Worm (Caenorhabditis elegans) whole organism, L4 larva: ENCODE measurements around the gene T04C9.3.
A peak's percentile ranks its signal among the peaks of the same experiment; 100 is the strongest.

Experiments
- F26F4.8 ChIP-seq: fragments of 200-800 bp; sonication (Bioruptor generic); conservative IDR thresholded peaks from 2 replicates; pipeline ENCODE4 v1.3.6; 2022; ENCODE audit warnings: missing genetic modification characterization, missing compliant biosample characterization
- F44E2.7 ChIP-seq: fragments of 200-800 bp; sonication (Bioruptor generic); IDR thresholded peaks from 2 replicates; pipeline ENCODE4 v2.1.2; 2022; ENCODE audit warnings: missing genetic modification characterization, missing compliant biosample characterization
- F49E8.2 ChIP-seq: sonication (generic microtip); optimal IDR thresholded peaks from 2 replicates; lab custom pipeline; 2016; ENCODE audit warnings: missing compliant biosample characterization, mild to moderate bottlenecking, missing genetic modification characterization, borderline replicate concordance
- T26A8.4 ChIP-seq: fragments of 200-800 bp; sonication (Bioruptor generic); IDR thresholded peaks from 2 replicates; pipeline ENCODE4 v1.3.6; 2022; ENCODE audit warnings: missing genetic modification characterization, missing compliant biosample characterization
- Y105C5A.15 ChIP-seq: fragments of 200-800 bp; sonication (Bioruptor generic); IDR thresholded peaks from 2 replicates; pipeline ENCODE4 v1.3.6; 2022; ENCODE audit warnings: missing genetic modification characterization, missing compliant biosample characterization
- ZK546.5 ChIP-seq, 2 experiments: sonication (generic microtip); optimal IDR thresholded peaks; 2 replicates each; lab custom pipeline; 2017; ENCODE audit warnings: missing biosample characterization in 2 of 2, missing genetic modification characterization in 2 of 2
- aha-1 ChIP-seq: fragments of 150-350 bp; peaks from one replicate; lab custom pipeline; 2014; ENCODE audit warnings: missing biosample characterization, missing genetic modification characterization
- ceh-28 ChIP-seq: fragments of 150-350 bp; optimal IDR thresholded peaks from 2 replicates; lab custom pipeline; 2014; ENCODE audit warnings: missing biosample characterization, missing genetic modification reagents, missing genetic modification characterization
- cey-2 ChIP-seq: sonication (generic microtip); optimal IDR thresholded peaks from 3 replicates; lab custom pipeline; 2017; ENCODE audit warnings: missing genetic modification characterization, mild to moderate bottlenecking, missing compliant biosample characterization, antibody characterized with exemption, borderline replicate concordance; ENCODE audit not compliant: insufficient read depth
- daf-16 ChIP-seq, 3 experiments: sonication (generic microtip); optimal IDR thresholded peaks; 2 replicates each; lab custom pipeline; 2016 to 2017; ENCODE audit warnings: missing genetic modification characterization in 3 of 3, missing genetic modification reagents in 3 of 3, mild to moderate bottlenecking in 2 of 3, missing compliant biosample characterization in 2 of 3, missing biosample characterization in 1 of 3, moderate library complexity in 1 of 3
- dmd-6 ChIP-seq: fragments of 200-800 bp; sonication (Bioruptor generic); IDR thresholded peaks from 2 replicates; pipeline ENCODE4 v1.3.6; 2022; ENCODE audit warnings: missing genetic modification reagents, missing genetic modification characterization, missing compliant biosample characterization
- dpl-1 ChIP-seq: fragments of 150-350 bp; optimal IDR thresholded peaks from 2 replicates; lab custom pipeline; 2014; ENCODE audit warnings: missing biosample characterization, missing genetic modification reagents, missing genetic modification characterization
- dve-1 ChIP-seq: sonication (generic microtip); optimal IDR thresholded peaks from 2 replicates; lab custom pipeline; 2017; ENCODE audit warnings: antibody characterized with exemption, mild to moderate bottlenecking, missing genetic modification characterization, missing compliant biosample characterization; ENCODE audit not compliant: insufficient read depth
- egl-27 ChIP-seq: sonication (generic microtip); optimal IDR thresholded peaks from 3 replicates; lab custom pipeline; 2017; ENCODE audit warnings: missing biosample characterization, missing genetic modification reagents, missing genetic modification characterization
- fos-1 ChIP-seq: fragments of 150-350 bp; optimal IDR thresholded peaks from 2 replicates; lab custom pipeline; 2014; ENCODE audit warnings: missing biosample characterization, missing genetic modification characterization
- gei-8 ChIP-seq: fragments of 200-800 bp; sonication (Bioruptor generic); optimal IDR thresholded peaks from 2 replicates; lab custom pipeline; 2018; ENCODE audit warnings: mild to moderate bottlenecking, missing genetic modification characterization, missing compliant biosample characterization
- hlh-11 ChIP-seq: fragments of 200-800 bp; sonication (Bioruptor generic); optimal IDR thresholded peaks from 2 replicates; lab custom pipeline; 2018; ENCODE audit warnings: mild to moderate bottlenecking, missing genetic modification characterization, missing compliant biosample characterization
- hlh-30 ChIP-seq: sonication (generic microtip); optimal IDR thresholded peaks from 2 replicates; lab custom pipeline; 2017; ENCODE audit warnings: antibody characterized with exemption, mild to moderate bottlenecking, missing genetic modification characterization, missing compliant biosample characterization; ENCODE audit not compliant: insufficient read depth
- jun-1 ChIP-seq: fragments of 150-350 bp; optimal IDR thresholded peaks from 2 replicates; lab custom pipeline; 2014; ENCODE audit warnings: missing biosample characterization, missing genetic modification reagents, missing genetic modification characterization
- lim-7 ChIP-seq: fragments of 200-800 bp; sonication (Bioruptor generic); IDR thresholded peaks from 2 replicates; pipeline ENCODE4 v1.3.6; 2022; ENCODE audit warnings: missing genetic modification characterization, missing compliant biosample characterization
- lin-1 ChIP-seq: fragments of 200-800 bp; sonication (Bioruptor generic); IDR thresholded peaks from 2 replicates; pipeline ENCODE4 v1.3.6; 2022; ENCODE audit warnings: missing genetic modification reagents, missing genetic modification characterization, missing compliant biosample characterization
- lin-38 ChIP-seq: fragments of 200-800 bp; sonication (Bioruptor generic); IDR thresholded peaks from 2 replicates; pipeline ENCODE4 v1.3.6; 2022; ENCODE audit warnings: missing genetic modification reagents, missing genetic modification characterization, missing compliant biosample characterization
- lsy-2 ChIP-seq, 2 experiments: fragments of 150-350 bp in 1 of 2; sonication (generic microtip) in 1 of 2; optimal IDR thresholded peaks; 2 replicates each; lab custom pipeline; 2014 to 2017; ENCODE audit warnings: missing biosample characterization in 2 of 2, missing genetic modification characterization in 2 of 2
- mes-2 ChIP-seq: sonication (generic microtip); optimal IDR thresholded peaks from 2 replicates; lab custom pipeline; 2016; ENCODE audit warnings: missing genotype, mild to moderate bottlenecking, missing genetic modification characterization, missing compliant biosample characterization; ENCODE audit not compliant: poor library complexity, severe bottlenecking
- mxl-3 ChIP-seq: fragments of 200-800 bp; sonication (Bioruptor generic); optimal IDR thresholded peaks from 2 replicates; lab custom pipeline; 2018; ENCODE audit warnings: mild to moderate bottlenecking, missing genetic modification characterization, missing compliant biosample characterization
- nhr-11 ChIP-seq: fragments of 150-350 bp; optimal IDR thresholded peaks from 2 replicates; lab custom pipeline; 2014; ENCODE audit warnings: missing biosample characterization, missing genetic modification characterization
- nhr-111 ChIP-seq: fragments of 200-800 bp; sonication (Bioruptor generic); optimal IDR thresholded peaks from 2 replicates; lab custom pipeline; 2018; ENCODE audit warnings: mild to moderate bottlenecking, missing genetic modification characterization, missing compliant biosample characterization
- nhr-28 ChIP-seq: fragments of 150-350 bp; optimal IDR thresholded peaks from 2 replicates; lab custom pipeline; 2014; ENCODE audit warnings: missing biosample characterization, missing genetic modification characterization
- nhr-6 ChIP-seq: fragments of 150-350 bp; optimal IDR thresholded peaks from 2 replicates; lab custom pipeline; 2014; ENCODE audit warnings: missing biosample characterization, missing genetic modification characterization
- pqm-1 ChIP-seq: sonication (generic microtip); optimal IDR thresholded peaks from 2 replicates; lab custom pipeline; 2017; ENCODE audit warnings: missing biosample characterization, missing genetic modification characterization
- skn-1 ChIP-seq: fragments of 150-350 bp; optimal IDR thresholded peaks from 2 replicates; lab custom pipeline; 2014; ENCODE audit warnings: missing biosample characterization, missing genetic modification characterization
- unc-62 ChIP-seq, 3 experiments: fragments of 150-350 bp in 1 of 3; sonication (generic microtip); optimal IDR thresholded peaks in 2 of 3; peaks in 1 of 3; 1 replicate in 1 of 3; 2 replicates in 2 of 3; lab custom pipeline; 2014 to 2017; ENCODE audit warnings: missing biosample characterization in 3 of 3, missing genetic modification characterization in 3 of 3, missing genetic modification reagents in 3 of 3, missing genotype in 1 of 3
- zfp-3 ChIP-seq: fragments of 200-800 bp; sonication (Bioruptor generic); conservative IDR thresholded peaks from 2 replicates; pipeline ENCODE4 v1.3.6; 2022; ENCODE audit warnings: missing genetic modification reagents, missing genetic modification characterization, missing compliant biosample characterization

The T04C9.3 gene

DNA sequence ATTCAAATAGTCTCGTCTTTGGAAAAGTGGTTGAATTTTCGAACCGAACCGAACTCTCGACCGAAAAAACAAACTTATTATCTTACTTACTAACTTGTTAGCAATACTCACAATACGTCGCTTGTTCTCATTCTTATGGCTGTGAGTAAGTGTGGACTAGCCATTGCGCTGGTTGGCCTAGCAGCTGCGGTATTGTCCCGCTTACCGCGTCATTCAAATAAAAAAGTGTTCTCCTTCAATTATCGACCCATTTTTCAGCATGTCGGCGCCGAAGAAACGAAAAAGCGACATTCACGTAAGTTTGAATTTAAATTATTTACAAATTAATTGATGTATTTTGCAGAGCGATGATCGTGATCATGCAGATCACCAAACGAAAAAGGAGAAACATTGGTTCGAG lies 26.4 kb upstream of the T04C9.3 start:
- TF ChIP-seq lin-38 (GFP tag; lab: Robert Waterston, UW) (no peak), T26A8.4 (GFP tag; lab: Robert Waterston, UW) (no peak), mes-2 (peak; percentile 73), skn-1 (tag; lab: Kevin White, UChicago) (no peak), egl-27 (no peak), zfp-3 (GFP tag; lab: Robert Waterston, UW) (no peak), nhr-111 (GFP tag; lab: Kevin White, UChicago) (no peak), dpl-1 (GFP tag; lab: Kevin White, UChicago) (peak; percentile 2), F44E2.7 (GFP tag; lab: Robert Waterston, UW) (no peak)

- TF ChIP-seq nhr-11 (tag; lab: Kevin White, UChicago) (no peak), aha-1 (peak; percentile 96)
These were observed 23.9 kb upstream of the T04C9.3 start for ce11 chrIII:5961560-5961959.

DNA sequence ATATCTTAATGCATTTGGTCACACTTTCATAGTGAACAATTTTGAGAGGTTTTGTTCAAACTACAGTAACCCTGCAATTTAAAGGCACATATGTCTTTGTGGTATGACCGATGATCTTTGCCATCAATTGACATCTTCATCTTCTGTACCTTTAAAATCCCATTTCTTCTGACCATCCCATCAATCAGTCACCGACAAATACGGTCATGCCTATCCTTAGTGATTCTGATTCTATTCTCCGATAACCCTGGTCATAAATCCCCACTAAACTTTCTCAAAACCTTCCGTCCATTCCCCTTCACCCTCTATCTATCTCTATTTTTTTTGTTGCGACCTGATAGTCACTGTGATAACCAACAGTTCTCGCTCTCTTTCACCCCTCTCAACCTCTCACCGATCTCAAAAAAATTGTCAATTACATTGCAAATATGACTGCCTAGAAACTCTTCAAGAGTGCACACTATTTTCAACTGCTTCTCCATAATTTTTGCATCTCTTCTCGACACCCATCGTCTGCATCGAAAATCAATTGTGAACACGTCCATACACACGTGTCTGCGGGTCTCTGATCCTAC lies 21.3 kb upstream of the T04C9.3 start:
- TF ChIP-seq Y105C5A.15 (GFP tag; lab: Robert Waterston, UW) (no peak), dmd-6 (GFP tag; lab: Robert Waterston, UW) (peak; percentile 41; the same call in 1 of the 2 replicates), nhr-28 (tag; lab: Kevin White, UChicago) (peak; percentile 40), hlh-30 (tag; lab: Kevin White, UChicago) (peak; percentile 7), pqm-1 (tag; lab: Kevin White, UChicago) (peak; percentile 70), nhr-6 (no peak), unc-62 (GFP tag; optimal IDR thresholded peaks at IDR 0.05 in 1 of 2; lab: Kevin White, UChicago) (peak in 1 of 2 experiments; percentile 63), unc-62 (tag; optimal IDR thresholded peaks at IDR 0.05; lab: Kevin White, UChicago) (no peak), gei-8 (GFP tag; lab: Kevin White, UChicago) (no peak), lin-1 (no peak), cey-2 (tag; lab: Kevin White, UChicago) (no peak), ZK546.5 (tag; optimal IDR thresholded peaks at IDR 0.05; lab: Kevin White, UChicago) (no peak), lsy-2 (tag; optimal IDR thresholded peaks at IDR 0.05; lab: Kevin White, UChicago) (no peak), mxl-3 (peak; percentile 76), lim-7 (GFP tag; lab: Robert Waterston, UW) (no peak), ceh-28 (tag; lab: Kevin White, UChicago) (no peak), jun-1 (tag; lab: Kevin White, UChicago) (no peak), hlh-11 (tag; lab: Kevin White, UChicago) (peak; percentile 48), F26F4.8 (GFP tag; lab: Robert Waterston, UW) (no peak), F49E8.2 (tag; lab: Kevin White, UChicago) (no peak), lin-38 (GFP tag; lab: Robert Waterston, UW) (no peak)

DNA sequence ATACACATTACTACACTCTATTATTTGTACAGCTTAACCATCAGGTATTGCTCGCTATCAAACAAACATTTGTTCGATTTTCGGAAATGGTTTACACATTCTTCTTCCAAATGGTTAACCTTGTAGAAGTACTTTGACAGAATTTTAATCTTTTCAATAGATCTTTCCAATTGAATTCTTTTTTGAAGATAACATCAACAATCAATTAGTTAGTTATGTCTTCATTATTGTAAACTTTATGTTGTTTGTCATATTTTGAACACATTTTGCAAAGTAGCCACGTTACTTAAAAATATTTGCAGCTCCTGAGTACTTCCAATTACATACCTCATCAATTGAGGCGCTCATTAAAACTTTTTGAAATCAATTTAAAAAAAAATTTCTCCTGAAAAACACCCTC lies 20.1 kb upstream of the T04C9.3 start:
- TF ChIP-seq nhr-6 (no peak), unc-62 (GFP tag; optimal IDR thresholded peaks at IDR 0.05 in 1 of 2; lab: Kevin White, UChicago) (peak in 1 of 2 experiments; percentile 10), unc-62 (tag; optimal IDR thresholded peaks at IDR 0.05; lab: Kevin White, UChicago) (no peak)

DNA sequence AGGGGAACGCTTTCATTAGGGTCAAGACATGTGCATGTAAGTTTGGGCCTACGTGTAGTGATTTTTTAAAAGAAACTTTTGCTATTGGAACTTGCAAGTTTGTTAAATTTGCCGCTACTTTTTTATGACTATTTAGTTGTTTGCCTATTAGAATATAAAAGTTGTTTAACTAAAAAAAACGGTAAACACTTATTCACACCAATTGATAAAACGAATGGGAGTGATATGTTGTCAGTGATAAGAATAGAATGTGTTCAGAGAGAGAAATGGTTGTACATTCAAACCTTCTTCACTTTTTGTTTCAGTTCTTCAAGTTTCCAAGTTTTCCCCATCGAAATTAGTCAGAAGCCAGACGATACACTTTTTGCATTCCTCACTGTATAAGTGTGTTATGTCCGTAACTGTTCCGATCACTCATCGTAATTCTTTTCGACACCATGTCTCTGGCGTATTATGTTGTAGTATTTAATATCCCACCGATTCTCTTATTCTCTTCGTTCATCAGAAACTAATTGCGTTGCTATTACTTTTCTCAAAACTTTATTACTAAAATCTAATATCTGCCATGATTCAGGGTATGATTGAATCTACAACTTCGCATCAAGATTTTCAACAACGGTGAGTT lies 19.5 kb upstream of the T04C9.3 start, which contains the start of gene dct-6:
Gene dct-6 (plus strand): TSS at position 575 of the 625 bp plus-strand sequence.
- TF ChIP-seq fos-1 (no peak), hlh-11 (tag; lab: Kevin White, UChicago) (peak; percentile 16), daf-16 (GFP tag; optimal IDR thresholded peaks at IDR 0.05; lab: Kevin White, UChicago) (no peak), daf-16 (tag; optimal IDR thresholded peaks at IDR 0.05; lab: Kevin White, UChicago) (peak; percentile 96), pqm-1 (tag; lab: Kevin White, UChicago) (peak; percentile 79), gei-8 (GFP tag; lab: Kevin White, UChicago) (no peak), unc-62 (GFP tag; optimal IDR thresholded peaks at IDR 0.05 in 1 of 2; lab: Kevin White, UChicago) (peak in 1 of 2 experiments; percentile 51), unc-62 (tag; optimal IDR thresholded peaks at IDR 0.05; lab: Kevin White, UChicago) (no peak), dmd-6 (GFP tag; lab: Robert Waterston, UW) (peak; percentile 23; the same call in 1 of the 2 replicates), dve-1 (tag; lab: Kevin White, UChicago) (peak; percentile 4), nhr-28 (tag; lab: Kevin White, UChicago) (peak; percentile 61)
